Fruit fly (Drosophila melanogaster) whole organism, adult: ENCODE data around the gene Mi-2.
A peak's percentile ranks its signal among the peaks of the same experiment; 100 is the strongest.

Source experiments
- CG11617 ChIP-seq: fragments of 200-800 bp; sonication (Bioruptor generic); optimal IDR thresholded peaks from 2 replicates; lab custom pipeline; 2017; ENCODE audit warnings: mild to moderate bottlenecking, missing biosample characterization, missing genetic modification reagents, missing genetic modification characterization
- CG12768 ChIP-seq: fragments of 200-800 bp; sonication (Bioruptor generic); optimal IDR thresholded peaks from 2 replicates; lab custom pipeline; 2017; ENCODE audit warnings: missing biosample characterization, missing genetic modification characterization, mild to moderate bottlenecking, moderate library complexity, missing genetic modification reagents
- CG14711 ChIP-seq: fragments of 200-800 bp; sonication (Bioruptor generic); optimal IDR thresholded peaks from 2 replicates; lab custom pipeline; 2018; ENCODE audit warnings: missing biosample characterization, mild to moderate bottlenecking, missing genetic modification characterization, moderate library complexity
- CG1620 ChIP-seq: fragments of 200-800 bp; sonication (Bioruptor generic); optimal IDR thresholded peaks from 2 replicates; lab custom pipeline; 2016; ENCODE audit warnings: missing biosample characterization, missing genetic modification characterization
- CG33017 ChIP-seq: fragments of 200-800 bp; sonication (Bioruptor generic); optimal IDR thresholded peaks from 2 replicates; lab custom pipeline; 2018; ENCODE audit warnings: missing biosample characterization, mild to moderate bottlenecking, missing genetic modification characterization, moderate library complexity
- CG5204 ChIP-seq: fragments of 200-800 bp; sonication (Bioruptor generic); optimal IDR thresholded peaks from 2 replicates; lab custom pipeline; 2016; ENCODE audit warnings: missing biosample characterization, missing genetic modification characterization
- CG7045 ChIP-seq: fragments of 200-800 bp; sonication (Bioruptor generic); optimal IDR thresholded peaks from 2 replicates; lab custom pipeline; 2017; ENCODE audit warnings: missing biosample characterization, mild to moderate bottlenecking, missing genetic modification characterization
- CG7101 ChIP-seq: fragments of 200-800 bp; sonication (Bioruptor generic); optimal IDR thresholded peaks from 2 replicates; lab custom pipeline; 2018; ENCODE audit warnings: missing biosample characterization, mild to moderate bottlenecking, missing genetic modification characterization, moderate library complexity
- Clk ChIP-seq: fragments of 200-800 bp; sonication (Bioruptor generic); optimal IDR thresholded peaks from 2 replicates; lab custom pipeline; 2017; ENCODE audit warnings: missing biosample characterization, missing genetic modification characterization
- Crg-1 ChIP-seq: fragments of 200-800 bp; sonication (Bioruptor generic); optimal IDR thresholded peaks from 2 replicates; lab custom pipeline; 2016; ENCODE audit warnings: missing biosample characterization, missing genetic modification characterization
- Hr96 ChIP-seq: fragments of 200-800 bp; sonication (Bioruptor generic); optimal IDR thresholded peaks from 2 replicates; lab custom pipeline; 2016; ENCODE audit warnings: missing biosample characterization, missing genetic modification characterization
- Mnt ChIP-seq: fragments of 200-800 bp; sonication (Bioruptor generic); optimal IDR thresholded peaks from 2 replicates; lab custom pipeline; 2016; ENCODE audit warnings: missing biosample characterization, mild to moderate bottlenecking, missing genetic modification characterization
- bab1 ChIP-seq: fragments of 200-800 bp; sonication (Bioruptor generic); optimal IDR thresholded peaks from 3 replicates; lab custom pipeline; 2019; ENCODE audit warnings: missing biosample characterization, mild to moderate bottlenecking, missing genetic modification characterization, moderate library complexity
- cic ChIP-seq: fragments of 200-800 bp; sonication (Bioruptor generic); optimal IDR thresholded peaks from 2 replicates; lab custom pipeline; 2017; ENCODE audit warnings: missing biosample characterization, mild to moderate bottlenecking, missing genetic modification characterization, moderate library complexity
- cnc ChIP-seq, 2 experiments: fragments of >200 bp; optimal IDR thresholded peaks; 2 replicates each; lab custom pipeline; 2017
- kay ChIP-seq: fragments of 200-800 bp; sonication (Bioruptor generic); peaks from one replicate; lab custom pipeline; 2016; ENCODE audit warnings: missing biosample characterization, missing genetic modification characterization, borderline replicate concordance
- ovo ChIP-seq: fragments of 200-800 bp; sonication (Bioruptor generic); optimal IDR thresholded peaks from 2 replicates; lab custom pipeline; 2016; ENCODE audit warnings: missing biosample characterization, missing genetic modification characterization
- pad ChIP-seq: fragments of 200-800 bp; sonication (Bioruptor generic); optimal IDR thresholded peaks from 3 replicates; lab custom pipeline; 2017; ENCODE audit warnings: missing biosample characterization, missing genetic modification characterization, mild to moderate bottlenecking, moderate library complexity, missing genetic modification reagents
- tj ChIP-seq: fragments of 200-800 bp; sonication (Bioruptor generic); optimal IDR thresholded peaks from 3 replicates; lab custom pipeline; 2017; ENCODE audit warnings: missing biosample characterization, mild to moderate bottlenecking, missing genetic modification characterization, moderate library complexity
- toe ChIP-seq: fragments of 200-800 bp; sonication (Bioruptor generic); optimal IDR thresholded peaks from 2 replicates; lab custom pipeline; 2016; ENCODE audit warnings: missing biosample characterization, missing genetic modification characterization

Mi-2 gene

dm6 chr3L:19900184-19901089, 9.6 kb downstream of the Mi-2 start:
- TF ChIP-seq CG12768, result peak; percentile 35
- TF ChIP-seq cic (GFP tag; lab: Kevin White, UChicago), result peak; percentile 56
- no peak for TF ChIP-seq pad
- no peak for TF ChIP-seq CG7045 (GFP tag; lab: Kevin White, UChicago)
- peak; percentile 21 for TF ChIP-seq CG11617 (GFP tag; lab: Kevin White, UChicago)
- TF ChIP-seq Clk, result no peak
- TF ChIP-seq kay (GFP tag; lab: Kevin White, UChicago), result peak; percentile 99
- TF ChIP-seq ovo (GFP tag; lab: Kevin White, UChicago), result no peak
- TF ChIP-seq CG33017 (tag; lab: Kevin White, UChicago), result no peak

- peak; percentile 55 for TF ChIP-seq Mnt (GFP tag; lab: Kevin White, UChicago)
- TF ChIP-seq CG11617 (GFP tag; lab: Kevin White, UChicago), result peak; percentile 14
- peak; percentile 5 for TF ChIP-seq pad
- TF ChIP-seq CG7045 (GFP tag; lab: Kevin White, UChicago), result no peak
- TF ChIP-seq CG12768, result peak; percentile 47
- no peak for TF ChIP-seq CG7101 (tag; lab: Kevin White, UChicago)
- TF ChIP-seq cic (GFP tag; lab: Kevin White, UChicago), result peak; percentile 73
- peak; percentile 95 for TF ChIP-seq kay (GFP tag; lab: Kevin White, UChicago)
- no peak for TF ChIP-seq bab1
- TF ChIP-seq CG14711, result peak; percentile 87
- TF ChIP-seq tj (GFP tag; lab: Kevin White, UChicago), result peak; percentile 1
These were observed 10.6 kb downstream of the Mi-2 start for dm6 chr3L:19899308-19899927.

- TF ChIP-seq kay (GFP tag; lab: Kevin White, UChicago), result no peak
- no peak for TF ChIP-seq CG11617 (GFP tag; lab: Kevin White, UChicago)
- no peak for TF ChIP-seq CG33017 (tag; lab: Kevin White, UChicago)
- no peak for TF ChIP-seq pad
- TF ChIP-seq bab1, result no peak
- TF ChIP-seq toe (GFP tag; lab: Kevin White, UChicago), result no peak
- TF ChIP-seq CG14711, result no peak
- no peak for TF ChIP-seq Hr96 (GFP tag; lab: Kevin White, UChicago)
- TF ChIP-seq cnc (optimal IDR thresholded peaks at IDR 0.05; lab: Kevin White, UChicago), result no peak
- no peak for TF ChIP-seq CG7045 (GFP tag; lab: Kevin White, UChicago)
- TF ChIP-seq Clk, result no peak
- no peak for TF ChIP-seq CG1620 (GFP tag; lab: Kevin White, UChicago)
- TF ChIP-seq CG7101 (tag; lab: Kevin White, UChicago), result no peak
- no peak for TF ChIP-seq cic (GFP tag; lab: Kevin White, UChicago)
- no peak for TF ChIP-seq ovo (GFP tag; lab: Kevin White, UChicago)
- no peak for TF ChIP-seq CG12768
- no peak for TF ChIP-seq Mnt (GFP tag; lab: Kevin White, UChicago)
- TF ChIP-seq CG5204 (GFP tag; lab: Kevin White, UChicago), result no peak
- no peak for TF ChIP-seq tj (GFP tag; lab: Kevin White, UChicago)
These were observed 11.3 kb downstream of the Mi-2 start for dm6 chr3L:19898547-19899282.

dm6 chr3L:19897685-19898009, 12.4 kb downstream of the Mi-2 start:
- TF ChIP-seq Hr96 (GFP tag; lab: Kevin White, UChicago) (no peak), Crg-1 (GFP tag; lab: Kevin White, UChicago) (no peak), cic (GFP tag; lab: Kevin White, UChicago) (peak; percentile 1), Mnt (GFP tag; lab: Kevin White, UChicago) (peak; percentile 47), CG7101 (tag; lab: Kevin White, UChicago) (no peak)

dm6 chr3L:19896892-19897684, 12.9 kb downstream of the Mi-2 start:
- TF ChIP-seq kay (GFP tag; lab: Kevin White, UChicago) (peak; percentile 79), bab1 (peak; percentile 56), CG12768 (peak; percentile 66), pad (peak; percentile 57), CG11617 (GFP tag; lab: Kevin White, UChicago) (peak; percentile 71), toe (GFP tag; lab: Kevin White, UChicago) (no peak), Hr96 (GFP tag; lab: Kevin White, UChicago) (peak; percentile 38), CG7101 (tag; lab: Kevin White, UChicago) (peak; percentile 21), CG33017 (tag; lab: Kevin White, UChicago) (peak; percentile 36), Mnt (GFP tag; lab: Kevin White, UChicago) (no peak), cic (GFP tag; lab: Kevin White, UChicago) (peak; percentile 46), CG1620 (GFP tag; lab: Kevin White, UChicago) (no peak), ovo (GFP tag; lab: Kevin White, UChicago) (no peak), tj (GFP tag; lab: Kevin White, UChicago) (peak; percentile 45), Crg-1 (GFP tag; lab: Kevin White, UChicago) (peak; percentile 86)
